Fruit fly (Drosophila melanogaster): Measurements from ENCODE around the gene tkv.

Gene tkv

dm6 chr2L:5305240-5305875 is 34.2 kb upstream of the tkv start (continued):
- TF ChIP-seq bcd (GFP tag; optimal IDR thresholded peaks at IDR 0.05) (no peak), CG10565 (GFP tag; optimal IDR thresholded peaks at IDR 0.05) (no peak), lmd (GFP tag; IDR thresholded peaks at IDR 0.05) (no peak), CG12236 (GFP tag; optimal IDR thresholded peaks at IDR 0.05) (no peak), kni (GFP tag; optimal IDR thresholded peaks at IDR 0.05) (peak; percentile 98), CG3726 (GFP tag; IDR thresholded peaks at IDR 0.05) (no peak), Nf-YA (GFP tag; IDR thresholded peaks at IDR 0.05) (no peak), Drgx (GFP tag; IDR thresholded peaks at IDR 0.05) (peak; percentile 37; the same call in 1 of the 2 replicates), chm (GFP tag; IDR thresholded peaks at IDR 0.05) (peak; percentile 71; the same call in 1 of the 2 replicates), psq (GFP tag; optimal IDR thresholded peaks at IDR 0.05) (no peak), Abd-B (GFP tag; optimal IDR thresholded peaks at IDR 0.05) (no peak), Fer2 (tag; optimal IDR thresholded peaks at IDR 0.05) (no peak), cg (GFP tag; optimal IDR thresholded peaks at IDR 0.05) (peak; percentile 78), E2f2 (GFP tag; IDR thresholded peaks at IDR 0.05) (no peak), CG8944 (GFP tag; optimal IDR thresholded peaks at IDR 0.05) (no peak), ttk (GFP tag; IDR thresholded peaks at IDR 0.05) (no peak), zfh2 (GFP tag; optimal IDR thresholded peaks at IDR 0.05) (no peak), CG10274 (GFP tag; optimal IDR thresholded peaks at IDR 0.05) (no peak), sens (GFP tag) (peak; percentile 82), CG5180 (GFP tag; optimal IDR thresholded peaks at IDR 0.05) (peak; percentile 100), ac (GFP tag; optimal IDR thresholded peaks at IDR 0.05) (no peak), ara (GFP tag; IDR thresholded peaks at IDR 0.05) (no peak), croc (GFP tag; conservative IDR thresholded peaks at IDR 0.05) (no peak), Fer3 (tag; optimal IDR thresholded peaks at IDR 0.05) (no peak), vvl (GFP tag; IDR thresholded peaks at IDR 0.05) (no peak; the same call in 1 of the 2 replicates), Bdp1 (GFP tag; optimal IDR thresholded peaks at IDR 0.05) (no peak), Meics (GFP tag; optimal IDR thresholded peaks at IDR 0.05) (no peak), sob (GFP tag; IDR thresholded peaks at IDR 0.05) (peak; percentile 19; the same call in 1 of the 2 replicates), pros (GFP tag; optimal IDR thresholded peaks at IDR 0.05) (peak; percentile 29), CG13424 (tag; optimal IDR thresholded peaks at IDR 0.05) (no peak), btn (GFP tag; optimal IDR thresholded peaks at IDR 0.05) (no peak), cwo (GFP tag; optimal IDR thresholded peaks at IDR 0.05) (peak; percentile 79), CG33213 (GFP tag; optimal IDR thresholded peaks at IDR 0.05) (no peak), dan (GFP tag; IDR thresholded peaks at IDR 0.05) (no peak), al (GFP tag; IDR thresholded peaks at IDR 0.05) (no peak), oc (tag; optimal IDR thresholded peaks at IDR 0.05) (peak; percentile 18), HmgZ (tag; optimal IDR thresholded peaks at IDR 0.05) (peak; percentile 16), NC2α (GFP tag; optimal IDR thresholded peaks at IDR 0.05) (no peak), bbx (GFP tag; IDR thresholded peaks at IDR 0.05; ENCODE audit: partially characterized antibody) (peak; percentile 46; the same call in 1 of the 2 replicates), CG11247 (GFP tag; IDR thresholded peaks at IDR 0.05) (no peak), pnt (GFP tag; optimal IDR thresholded peaks at IDR 0.05) (no peak), CG12391 (tag; optimal IDR thresholded peaks at IDR 0.05) (no peak), exex (tag; optimal IDR thresholded peaks at IDR 0.05) (peak; percentile 18), MBD-R2 (GFP tag; IDR thresholded peaks at IDR 0.05) (no peak), CG17385 (GFP tag; optimal IDR thresholded peaks at IDR 0.05) (no peak), Dip3 (GFP tag; optimal IDR thresholded peaks at IDR 0.05) (no peak)
